Worm (Caenorhabditis elegans): ENCODE data around the gene ints-7.

ints-7 gene

DNA sequence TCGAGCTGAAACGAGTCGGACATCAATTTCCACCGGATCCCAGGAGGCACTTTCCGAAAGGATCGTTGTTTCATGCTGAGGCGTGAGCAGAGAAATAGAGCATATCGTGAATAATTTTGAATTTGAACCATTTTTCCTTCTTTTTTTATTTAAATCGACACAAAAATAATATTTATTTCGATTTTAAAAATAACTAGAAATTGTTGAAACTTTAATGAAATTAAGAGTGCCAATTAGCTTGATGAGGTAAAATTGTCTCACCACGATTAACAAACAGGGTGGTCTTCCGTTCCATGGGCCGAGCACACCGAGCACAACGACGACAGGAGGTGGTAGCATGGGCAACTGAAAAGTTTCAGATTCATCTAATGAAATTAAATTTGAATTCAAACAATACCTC, 5.7 kb downstream of the ints-7 start:
- TF ChIP-seq tra-4 (tag; optimal IDR thresholded peaks at IDR 0.05) = no peak

ce11 chrII:11591558-11591957, 8.9 kb downstream of the ints-7 start:
- TF ChIP-seq ceh-13 (GFP tag; optimal IDR thresholded peaks at IDR 0.05) = no peak

DNA sequence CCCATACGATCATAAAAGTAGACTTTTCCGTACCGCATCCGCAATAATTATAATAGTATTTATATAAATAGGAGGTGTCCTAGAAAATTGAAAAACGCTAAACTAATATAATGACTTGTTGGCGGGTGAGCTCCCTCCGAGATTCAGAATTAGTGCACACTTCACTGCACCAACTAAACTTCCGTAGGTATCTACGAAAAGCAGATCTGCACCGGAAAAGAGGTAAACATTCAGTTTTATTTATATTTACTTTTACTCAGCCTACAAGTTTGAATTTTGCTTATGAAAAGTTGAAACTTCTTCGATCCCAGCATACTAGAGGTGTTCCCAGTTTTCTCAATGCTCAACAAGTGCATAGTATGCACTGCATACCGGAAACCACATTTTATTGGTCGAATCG, 9.4 kb downstream of the ints-7 start, which contains the start of gene F07A11.1:
Gene F07A11.1, minus strand, starts transcription at position 101 of the 400 bp plus-strand sequence.
- TF ChIP-seq tra-4 (tag; optimal IDR thresholded peaks at IDR 0.05) (no peak), scrt-1 (GFP tag; IDR thresholded peaks at IDR 0.05) (no peak), ama-1 (optimal IDR thresholded peaks at IDR 0.05) (no peak), hmg-4 (GFP tag; optimal IDR thresholded peaks at IDR 0.05) (no peak), flt-1 (GFP tag; IDR thresholded peaks at IDR 0.05) (no peak), tbx-37 (GFP tag; conservative IDR thresholded peaks at IDR 0.05) (no peak), F13C5.2 (tag; optimal IDR thresholded peaks at IDR 0.05) (no peak), B0310.2 (tag; optimal IDR thresholded peaks at IDR 0.05) (no peak), sea-1 (GFP tag; conservative IDR thresholded peaks at IDR 0.05) (no peak)

DNA sequence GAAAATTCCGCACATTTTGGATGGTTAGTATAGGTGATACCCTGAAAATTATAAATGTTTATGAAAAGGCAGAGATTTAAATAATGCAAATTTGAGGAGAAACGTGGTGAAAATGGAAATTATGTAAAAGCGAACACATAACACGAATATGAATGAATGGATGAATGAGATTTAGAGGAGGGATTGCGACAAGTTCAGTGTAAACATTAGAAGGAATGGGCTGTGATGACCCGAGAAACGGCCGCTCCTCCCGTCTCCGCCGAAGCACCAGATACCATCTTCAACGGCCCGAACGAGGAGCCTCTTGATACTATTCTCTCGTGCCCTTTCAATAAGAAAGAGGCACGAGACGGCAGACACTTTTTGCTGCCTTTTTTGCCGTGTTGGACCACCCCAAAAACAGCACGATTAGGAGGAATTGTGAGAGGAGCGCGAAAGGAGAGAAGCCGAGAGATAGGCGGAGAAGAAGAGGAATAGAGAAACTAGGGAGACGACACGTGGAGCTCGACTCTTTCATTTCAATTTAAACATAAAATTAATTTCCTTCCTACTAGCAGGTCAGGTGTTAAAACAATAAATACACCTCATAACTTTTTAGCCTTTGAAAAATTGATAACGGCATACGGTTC, 12.8 kb downstream of the ints-7 start, which contains the start of gene gfat-1:
Gene gfat-1, minus strand, starts transcription at position 51 of the 629 bp plus-strand sequence.
- TF ChIP-seq hmg-4 (GFP tag; optimal IDR thresholded peaks at IDR 0.05) = peak; percentile 6
- no peak for TF ChIP-seq hmbx-1 (tag; optimal IDR thresholded peaks at IDR 0.05)
- TF ChIP-seq sea-1 (GFP tag; conservative IDR thresholded peaks at IDR 0.05) = no peak
- TF ChIP-seq ceh-36 (tag; optimal IDR thresholded peaks at IDR 0.05) = no peak

DNA sequence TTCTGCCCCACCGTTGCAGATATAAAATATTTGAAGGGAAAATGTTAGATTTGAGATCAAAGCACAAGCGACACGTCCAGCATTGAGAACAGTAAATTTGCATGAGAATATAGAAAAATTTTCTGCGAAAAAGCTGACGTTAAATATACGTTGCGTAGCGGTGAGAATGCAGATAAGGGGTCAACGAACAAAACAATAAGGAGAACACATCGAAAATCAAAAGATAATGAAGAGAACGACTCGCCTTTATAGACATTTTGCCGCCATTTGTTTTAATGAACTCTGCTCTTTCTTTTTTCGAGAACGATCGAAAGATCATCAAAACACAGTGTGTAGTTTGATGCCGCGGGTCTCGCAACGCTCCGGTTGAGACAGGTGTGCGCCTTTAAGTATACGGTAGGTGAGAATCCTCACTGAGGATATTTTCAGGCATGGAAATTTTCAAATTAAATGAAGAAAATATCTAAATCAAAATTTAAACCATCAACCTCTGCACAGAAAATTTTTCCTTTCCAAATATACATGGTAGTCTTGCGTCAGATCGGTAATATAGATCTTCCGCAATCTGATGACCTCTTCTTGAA, 13.6 kb downstream of the ints-7 start:
- no peak for TF ChIP-seq tbx-11 (GFP tag; IDR thresholded peaks at IDR 0.05)

DNA sequence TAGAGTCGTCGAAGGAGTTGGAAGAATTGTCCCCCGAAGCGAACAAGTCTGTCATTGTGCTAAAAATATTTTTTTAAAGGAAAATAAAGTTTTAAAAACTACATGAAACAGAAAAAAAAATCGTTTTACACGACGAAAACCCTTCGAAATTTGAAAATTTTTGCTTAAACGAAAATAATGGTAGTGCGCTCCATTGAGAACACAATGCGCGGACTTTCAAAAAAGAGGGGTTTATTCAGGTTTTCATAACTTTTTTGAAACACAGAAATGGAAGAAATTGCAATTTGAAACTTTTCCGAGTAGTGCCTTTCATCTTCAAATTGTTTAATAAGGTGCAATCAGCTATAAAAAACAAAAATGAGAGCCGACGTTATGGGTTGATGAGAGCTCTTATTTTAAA, 17.1 kb downstream of the ints-7 start, which contains the start of gene npp-5:
Gene npp-5, minus strand, starts transcription at position 59 of the 400 bp plus-strand sequence.
- no peak for TF ChIP-seq tbx-11 (GFP tag; IDR thresholded peaks at IDR 0.05)
- no peak for TF ChIP-seq B0310.2 (tag; optimal IDR thresholded peaks at IDR 0.05)
- no peak for TF ChIP-seq ceh-36 (tag; optimal IDR thresholded peaks at IDR 0.05)
- no peak for TF ChIP-seq scrt-1 (GFP tag; IDR thresholded peaks at IDR 0.05)
- TF ChIP-seq tbx-37 (GFP tag; conservative IDR thresholded peaks at IDR 0.05) = no peak
- no peak for TF ChIP-seq aly-1 (tag; optimal IDR thresholded peaks at IDR 0.05)
- no peak for TF ChIP-seq F13C5.2 (tag; optimal IDR thresholded peaks at IDR 0.05)
- no peak for TF ChIP-seq tra-4 (tag; optimal IDR thresholded peaks at IDR 0.05)
- no peak for TF ChIP-seq hnd-1 (tag; optimal IDR thresholded peaks at IDR 0.05)
- TF ChIP-seq ceh-13 (GFP tag; optimal IDR thresholded peaks at IDR 0.05) = no peak
- TF ChIP-seq pes-1 (GFP tag; IDR thresholded peaks at IDR 0.05) = no peak
- no peak for TF ChIP-seq flt-1 (GFP tag; IDR thresholded peaks at IDR 0.05)
- TF ChIP-seq sea-1 (GFP tag; conservative IDR thresholded peaks at IDR 0.05) = no peak

DNA sequence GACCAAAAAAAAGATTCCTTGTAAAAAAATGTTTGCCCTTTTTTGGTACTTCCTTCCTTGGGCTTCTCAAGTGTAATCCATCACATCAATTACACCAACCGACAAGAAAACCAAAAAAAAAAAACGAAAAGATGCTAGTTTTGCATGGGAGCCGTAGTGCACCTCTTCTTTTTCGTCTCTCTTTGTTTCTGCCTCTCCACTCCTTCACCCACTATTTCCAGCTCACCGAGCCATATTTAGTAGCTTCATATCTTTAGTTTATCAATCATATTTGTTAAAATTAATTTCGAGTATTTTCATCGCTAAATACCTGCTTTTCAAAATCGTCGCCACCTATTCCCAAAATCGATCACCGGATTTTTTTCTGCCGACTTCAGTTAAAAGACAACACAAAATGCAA, 18.1 kb downstream of the ints-7 start, which contains the start of gene F07A11.4:
Gene F07A11.4, plus strand, starts transcription at position 301 of the 400 bp plus-strand sequence.
- TF ChIP-seq tbx-37 (GFP tag; conservative IDR thresholded peaks at IDR 0.05) (no peak), ceh-13 (GFP tag; optimal IDR thresholded peaks at IDR 0.05) (no peak), hnd-1 (tag; optimal IDR thresholded peaks at IDR 0.05) (no peak), tbx-11 (GFP tag; IDR thresholded peaks at IDR 0.05) (no peak), tra-4 (tag; optimal IDR thresholded peaks at IDR 0.05) (no peak), scrt-1 (GFP tag; IDR thresholded peaks at IDR 0.05) (no peak), F13C5.2 (tag; optimal IDR thresholded peaks at IDR 0.05) (no peak), sea-1 (GFP tag; conservative IDR thresholded peaks at IDR 0.05) (no peak), ets-7 (tag; optimal IDR thresholded peaks at IDR 0.05) (no peak), hmg-4 (GFP tag; optimal IDR thresholded peaks at IDR 0.05) (no peak), aly-1 (tag; optimal IDR thresholded peaks at IDR 0.05) (no peak), hmbx-1 (tag; optimal IDR thresholded peaks at IDR 0.05) (no peak), flt-1 (GFP tag; IDR thresholded peaks at IDR 0.05) (no peak), ama-1 (optimal IDR thresholded peaks at IDR 0.05) (no peak), pes-1 (GFP tag; IDR thresholded peaks at IDR 0.05) (no peak), ceh-36 (tag; optimal IDR thresholded peaks at IDR 0.05) (no peak)

- TF ChIP-seq hmg-4 (GFP tag; optimal IDR thresholded peaks at IDR 0.05) = no peak
- no peak for TF ChIP-seq scrt-1 (GFP tag; IDR thresholded peaks at IDR 0.05)
- no peak for TF ChIP-seq flt-1 (GFP tag; IDR thresholded peaks at IDR 0.05)
- TF ChIP-seq ceh-36 (tag; optimal IDR thresholded peaks at IDR 0.05) = no peak
- TF ChIP-seq ets-7 (tag; optimal IDR thresholded peaks at IDR 0.05) = no peak
- TF ChIP-seq hnd-1 (tag; optimal IDR thresholded peaks at IDR 0.05) = no peak
- no peak for TF ChIP-seq ama-1 (optimal IDR thresholded peaks at IDR 0.05)
These were observed 19.8 kb downstream of the ints-7 start for ce11 chrII:11602387-11602960.

DNA sequence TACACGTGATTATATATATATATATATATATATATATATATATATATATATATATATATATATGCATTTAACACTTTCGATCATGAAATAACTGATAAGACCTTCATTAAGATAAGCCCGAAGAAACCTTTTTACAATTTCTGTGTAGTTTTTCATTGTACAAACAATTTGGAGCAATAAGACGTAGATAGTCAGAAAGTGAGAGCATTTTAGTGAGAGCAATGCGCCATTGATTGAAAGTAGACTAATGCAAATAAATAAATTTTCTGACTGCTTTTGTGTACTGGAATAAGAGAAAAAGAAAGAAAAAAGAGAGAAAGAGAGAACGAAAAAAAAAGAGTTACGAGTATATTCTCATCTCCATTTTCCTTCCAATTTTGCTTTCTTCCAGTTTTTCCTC, 22.0 kb downstream of the ints-7 start:
- TF ChIP-seq hmbx-1 (tag; optimal IDR thresholded peaks at IDR 0.05) (no peak), B0310.2 (tag; optimal IDR thresholded peaks at IDR 0.05) (no peak), flt-1 (GFP tag; IDR thresholded peaks at IDR 0.05) (no peak), ceh-36 (tag; optimal IDR thresholded peaks at IDR 0.05) (no peak), ets-7 (tag; optimal IDR thresholded peaks at IDR 0.05) (no peak), hnd-1 (tag; optimal IDR thresholded peaks at IDR 0.05) (no peak), ama-1 (optimal IDR thresholded peaks at IDR 0.05) (no peak), sea-1 (GFP tag; conservative IDR thresholded peaks at IDR 0.05) (no peak), pes-1 (GFP tag; IDR thresholded peaks at IDR 0.05) (no peak), tbx-11 (GFP tag; IDR thresholded peaks at IDR 0.05) (no peak), F13C5.2 (tag; optimal IDR thresholded peaks at IDR 0.05) (no peak), tbx-37 (GFP tag; conservative IDR thresholded peaks at IDR 0.05) (no peak), ceh-13 (GFP tag; optimal IDR thresholded peaks at IDR 0.05) (no peak), hmg-4 (GFP tag; optimal IDR thresholded peaks at IDR 0.05) (no peak), scrt-1 (GFP tag; IDR thresholded peaks at IDR 0.05) (no peak), tra-4 (tag; optimal IDR thresholded peaks at IDR 0.05) (no peak), aly-1 (tag; optimal IDR thresholded peaks at IDR 0.05) (no peak)

Measured in whole organism, early embryonic.